Worm (Caenorhabditis elegans) whole organism, L1 larva: ENCODE results near the gene T23G7.3.

Experiments
- ceh-82 ChIP-seq, 3 experiments: fragments of 150-350 bp in 1 of 3; sonication (generic microtip) in 2 of 3; optimal IDR thresholded peaks; 2 replicates each; lab custom pipeline; 2014 to 2017; ENCODE audit warnings: missing biosample characterization in 3 of 3, missing genetic modification characterization in 3 of 3
- ets-5 ChIP-seq: fragments of 200-800 bp; sonication (Bioruptor generic); IDR thresholded peaks from 2 replicates; pipeline ENCODE4 v1.3.6; 2022; ENCODE audit warnings: missing genetic modification characterization, missing compliant biosample characterization
- fos-1 ChIP-seq: fragments of 150-350 bp; optimal IDR thresholded peaks from 2 replicates; lab custom pipeline; 2014; ENCODE audit warnings: missing biosample characterization, missing genetic modification characterization
- lsy-2 ChIP-seq, 2 experiments: fragments of 150-350 bp; optimal IDR thresholded peaks; 2 replicates each; lab custom pipeline; 2014; ENCODE audit warnings: missing biosample characterization in 2 of 2, missing genetic modification characterization in 2 of 2
- nhr-11 ChIP-seq: fragments of 150-350 bp; optimal IDR thresholded peaks from 2 replicates; lab custom pipeline; 2014; ENCODE audit warnings: missing biosample characterization, missing genetic modification characterization
- nhr-28 ChIP-seq: fragments of 150-350 bp; optimal IDR thresholded peaks from 2 replicates; lab custom pipeline; 2014; ENCODE audit warnings: missing biosample characterization, missing genetic modification characterization
- nhr-76 ChIP-seq: sonication (generic microtip); optimal IDR thresholded peaks from 2 replicates; lab custom pipeline; 2017; ENCODE audit warnings: missing biosample characterization, missing genetic modification characterization
- nhr-90 ChIP-seq: sonication (generic microtip); optimal IDR thresholded peaks from 2 replicates; lab custom pipeline; 2016; ENCODE audit warnings: mild to moderate bottlenecking, missing genetic modification characterization, missing compliant biosample characterization; ENCODE audit not compliant: poor library complexity
- rnt-1 ChIP-seq: sonication (generic microtip); optimal IDR thresholded peaks from 2 replicates; lab custom pipeline; 2016; ENCODE audit warnings: mild to moderate bottlenecking, missing genetic modification characterization, moderate library complexity, missing compliant biosample characterization
- skn-1 ChIP-seq: fragments of 150-350 bp; optimal IDR thresholded peaks from 2 replicates; lab custom pipeline; 2014; ENCODE audit warnings: missing biosample characterization, missing genetic modification characterization
- unc-62 ChIP-seq: fragments of 150-350 bp; optimal IDR thresholded peaks from 2 replicates; lab custom pipeline; 2014; ENCODE audit warnings: missing biosample characterization, missing genetic modification reagents, missing genetic modification characterization
- unc-86 ChIP-seq: sonication (generic microtip); optimal IDR thresholded peaks from 2 replicates; lab custom pipeline; 2016; ENCODE audit warnings: missing genetic modification characterization, missing compliant biosample characterization

- TF ChIP-seq nhr-11 (tag; lab: Kevin White, UChicago) (no peak), unc-86 (no peak), nhr-28 (no peak), ceh-82 (tag; optimal IDR thresholded peaks at IDR 0.05; lab: Kevin White, UChicago) (no peak), nhr-90 (no peak), ets-5 (GFP tag; lab: Robert Waterston, UW) (no peak), lsy-2 (tag; optimal IDR thresholded peaks at IDR 0.05; lab: Kevin White, UChicago) (no peak), rnt-1 (tag; lab: Kevin White, UChicago) (no peak), unc-62 (GFP tag; lab: Kevin White, UChicago) (no peak), skn-1 (no peak), nhr-76 (tag; lab: Kevin White, UChicago) (no peak), fos-1 (tag; lab: Kevin White, UChicago) (no peak)
Observed at ce11 chrII:9213055-9213708, 45.6 kb upstream of the T23G7.3 start, which contains the start of gene znfx-1.
